Worm (Caenorhabditis elegans): Measurements from ENCODE around the gene R10E9.2.

- TF ChIP-seq nhr-12 (tag; optimal IDR thresholded peaks at IDR 0.05): no peak
- no peak for TF ChIP-seq lin-14 (GFP tag; optimal IDR thresholded peaks at IDR 0.05)
- no peak for TF ChIP-seq lin-39 (tag; optimal IDR thresholded peaks at IDR 0.05)
Measured at ce11 chrIII:3987759-3988158, 23.6 kb upstream of the R10E9.2 start, which contains the start of gene C36E8.6.

Measured in whole organism, L1 larva.